Worm (Caenorhabditis elegans) whole organism, L4 larva: Measurements from ENCODE around the gene acr-3.
A peak's percentile ranks its signal among the peaks of the same experiment; 100 is the strongest.

Experiments used
- F26F4.8 ChIP-seq: fragments of 200-800 bp; sonication (Bioruptor generic); conservative IDR thresholded peaks from 2 replicates; pipeline ENCODE4 v1.3.6; 2022; ENCODE audit warnings: missing genetic modification characterization, missing compliant biosample characterization
- T20F7.1 ChIP-seq: fragments of 200-800 bp; sonication (Bioruptor generic); optimal IDR thresholded peaks from 2 replicates; lab custom pipeline; 2018; ENCODE audit warnings: mild to moderate bottlenecking, missing genetic modification characterization, missing compliant biosample characterization
- T26A8.4 ChIP-seq: fragments of 200-800 bp; sonication (Bioruptor generic); IDR thresholded peaks from 2 replicates; pipeline ENCODE4 v1.3.6; 2022; ENCODE audit warnings: missing genetic modification characterization, missing compliant biosample characterization
- Y48G9A.11 ChIP-seq: fragments of 200-800 bp; sonication (Bioruptor generic); IDR thresholded peaks from 2 replicates; pipeline ENCODE4 v1.3.6; 2022; ENCODE audit warnings: missing genetic modification reagents, missing genetic modification characterization, missing compliant biosample characterization
- aha-1 ChIP-seq: fragments of 150-350 bp; peaks from one replicate; lab custom pipeline; 2014; ENCODE audit warnings: missing biosample characterization, missing genetic modification characterization
- ama-1 ChIP-seq: fragments of 150-350 bp; optimal IDR thresholded peaks from 2 replicates; lab custom pipeline; 2014; ENCODE audit warnings: inconsistent platforms, mixed read lengths
- arid-1 ChIP-seq: fragments of 200-800 bp; sonication (Bioruptor generic); conservative IDR thresholded peaks from 2 replicates; pipeline ENCODE4 v1.3.6; 2022; ENCODE audit warnings: missing genetic modification reagents, missing genetic modification characterization, missing compliant biosample characterization
- ceh-20 ChIP-seq: fragments of 200-800 bp; sonication (Bioruptor generic); IDR thresholded peaks from 2 replicates; pipeline ENCODE4 v1.3.6; 2022; ENCODE audit warnings: missing genetic modification reagents, missing genetic modification characterization, missing compliant biosample characterization
- ceh-28 ChIP-seq: fragments of 150-350 bp; optimal IDR thresholded peaks from 2 replicates; lab custom pipeline; 2014; ENCODE audit warnings: missing biosample characterization, missing genetic modification reagents, missing genetic modification characterization
- ceh-32 ChIP-seq: sonication (generic microtip); optimal IDR thresholded peaks from 2 replicates; lab custom pipeline; 2016; ENCODE audit warnings: mild to moderate bottlenecking, missing genetic modification characterization, missing compliant biosample characterization; ENCODE audit not compliant: poor library complexity
- ces-1 ChIP-seq: fragments of 150-350 bp; sonication (generic microtip); optimal IDR thresholded peaks from 4 replicates; lab custom pipeline; 2014; ENCODE audit warnings: missing biosample characterization, missing genetic modification reagents, missing genetic modification characterization
- daf-16 ChIP-seq, 3 experiments: sonication (generic microtip); optimal IDR thresholded peaks; 2 replicates each; lab custom pipeline; 2016 to 2017; ENCODE audit warnings: missing genetic modification characterization in 3 of 3, missing genetic modification reagents in 3 of 3, mild to moderate bottlenecking in 2 of 3, missing compliant biosample characterization in 2 of 3, missing biosample characterization in 1 of 3, moderate library complexity in 1 of 3
- daf-19 ChIP-seq: fragments of 200-800 bp; sonication (Bioruptor generic); conservative IDR thresholded peaks from 2 replicates; pipeline ENCODE4 v1.3.6; 2022; ENCODE audit warnings: missing genetic modification characterization, missing compliant biosample characterization
- dmd-6 ChIP-seq: fragments of 200-800 bp; sonication (Bioruptor generic); IDR thresholded peaks from 2 replicates; pipeline ENCODE4 v1.3.6; 2022; ENCODE audit warnings: missing genetic modification reagents, missing genetic modification characterization, missing compliant biosample characterization
- dmd-8 ChIP-seq: fragments of 200-800 bp; sonication (Bioruptor generic); IDR thresholded peaks from 2 replicates; pipeline ENCODE4 v1.3.6; 2022; ENCODE audit warnings: missing genetic modification characterization, missing compliant biosample characterization
- dmd-9 ChIP-seq: fragments of 200-800 bp; sonication (Bioruptor generic); IDR thresholded peaks from 2 replicates; pipeline ENCODE4 v1.3.6; 2022; ENCODE audit warnings: missing genetic modification reagents, missing genetic modification characterization, missing compliant biosample characterization
- duxl-1 ChIP-seq: sonication (generic microtip); optimal IDR thresholded peaks from 2 replicates; lab custom pipeline; 2016; ENCODE audit warnings: mild to moderate bottlenecking, missing genetic modification characterization, moderate library complexity, missing compliant biosample characterization; ENCODE audit not compliant: poor library complexity
- dve-1 ChIP-seq: sonication (generic microtip); optimal IDR thresholded peaks from 2 replicates; lab custom pipeline; 2017; ENCODE audit warnings: antibody characterized with exemption, mild to moderate bottlenecking, missing genetic modification characterization, missing compliant biosample characterization; ENCODE audit not compliant: insufficient read depth
- hif-1 ChIP-seq, 2 experiments: sonication (generic microtip); optimal IDR thresholded peaks; 2 replicates each; lab custom pipeline; 2016 to 2017; ENCODE audit warnings: missing compliant biosample characterization in 2 of 2, missing genetic modification characterization in 2 of 2, missing genetic modification reagents in 2 of 2, missing genotype in 2 of 2, mild to moderate bottlenecking in 1 of 2
- hlh-11 ChIP-seq: fragments of 200-800 bp; sonication (Bioruptor generic); optimal IDR thresholded peaks from 2 replicates; lab custom pipeline; 2018; ENCODE audit warnings: mild to moderate bottlenecking, missing genetic modification characterization, missing compliant biosample characterization
- lim-7 ChIP-seq: fragments of 200-800 bp; sonication (Bioruptor generic); IDR thresholded peaks from 2 replicates; pipeline ENCODE4 v1.3.6; 2022; ENCODE audit warnings: missing genetic modification characterization, missing compliant biosample characterization
- lin-1 ChIP-seq: fragments of 200-800 bp; sonication (Bioruptor generic); IDR thresholded peaks from 2 replicates; pipeline ENCODE4 v1.3.6; 2022; ENCODE audit warnings: missing genetic modification reagents, missing genetic modification characterization, missing compliant biosample characterization
- lin-13 ChIP-seq: fragments of 150-350 bp; optimal IDR thresholded peaks from 2 replicates; lab custom pipeline; 2014; ENCODE audit warnings: missing biosample characterization, missing genetic modification reagents, missing genetic modification characterization
- lin-38 ChIP-seq: fragments of 200-800 bp; sonication (Bioruptor generic); IDR thresholded peaks from 2 replicates; pipeline ENCODE4 v1.3.6; 2022; ENCODE audit warnings: missing genetic modification reagents, missing genetic modification characterization, missing compliant biosample characterization
- lir-3 ChIP-seq: sonication (generic microtip); optimal IDR thresholded peaks from 2 replicates; lab custom pipeline; 2016; ENCODE audit warnings: mild to moderate bottlenecking, missing genetic modification characterization, missing compliant biosample characterization
- lsy-2 ChIP-seq, 2 experiments: fragments of 150-350 bp in 1 of 2; sonication (generic microtip) in 1 of 2; optimal IDR thresholded peaks; 2 replicates each; lab custom pipeline; 2014 to 2017; ENCODE audit warnings: missing biosample characterization in 2 of 2, missing genetic modification characterization in 2 of 2
- madf-9 ChIP-seq: fragments of 200-800 bp; sonication (Bioruptor generic); conservative IDR thresholded peaks from 2 replicates; pipeline ENCODE4 v1.3.6; 2022; ENCODE audit warnings: missing genetic modification reagents, missing genetic modification characterization, missing compliant biosample characterization
- mdl-1 ChIP-seq, 2 experiments: fragments of 150-350 bp in 1 of 2; sonication (generic microtip) in 1 of 2; optimal IDR thresholded peaks; 2 replicates each; lab custom pipeline; 2014 to 2017; ENCODE audit warnings: missing biosample characterization in 2 of 2, missing genetic modification characterization in 2 of 2
- mep-1 ChIP-seq: fragments of 150-350 bp; sonication (generic microtip); optimal IDR thresholded peaks from 3 replicates; lab custom pipeline; 2014; ENCODE audit warnings: missing biosample characterization, missing genetic modification characterization
- nhr-11 ChIP-seq: fragments of 150-350 bp; optimal IDR thresholded peaks from 2 replicates; lab custom pipeline; 2014; ENCODE audit warnings: missing biosample characterization, missing genetic modification characterization
- nhr-6 ChIP-seq: fragments of 150-350 bp; optimal IDR thresholded peaks from 2 replicates; lab custom pipeline; 2014; ENCODE audit warnings: missing biosample characterization, missing genetic modification characterization
- php-3 ChIP-seq: fragments of 200-800 bp; sonication (Bioruptor generic); IDR thresholded peaks from 2 replicates; pipeline ENCODE4 v1.3.6; 2022; ENCODE audit warnings: missing genetic modification reagents, missing genetic modification characterization, missing compliant biosample characterization
- pqm-1 ChIP-seq: sonication (generic microtip); optimal IDR thresholded peaks from 2 replicates; lab custom pipeline; 2017; ENCODE audit warnings: missing biosample characterization, missing genetic modification characterization
- rbr-2 ChIP-seq: sonication (generic microtip); optimal IDR thresholded peaks from 2 replicates; lab custom pipeline; 2016; ENCODE audit warnings: missing genotype, missing genetic modification characterization, missing compliant biosample characterization
- set-16 ChIP-seq: fragments of 200-800 bp; sonication (Bioruptor generic); IDR thresholded peaks from 2 replicates; pipeline ENCODE4 v1.3.6; 2022; ENCODE audit warnings: missing genetic modification reagents, missing genetic modification characterization, missing compliant biosample characterization
- snpc-4 ChIP-seq: fragments of 150-350 bp; optimal IDR thresholded peaks from 2 replicates; lab custom pipeline; 2014; ENCODE audit warnings: missing biosample characterization, missing genetic modification characterization
- spr-1 ChIP-seq: sonication (generic microtip); optimal IDR thresholded peaks from 2 replicates; lab custom pipeline; 2016; ENCODE audit warnings: mild to moderate bottlenecking, missing genetic modification characterization, missing compliant biosample characterization
- tra-1 ChIP-seq: fragments of 200-800 bp; sonication (Bioruptor generic); IDR thresholded peaks from 2 replicates; pipeline ENCODE4 v1.3.6; 2022; ENCODE audit warnings: missing genetic modification reagents, missing genetic modification characterization, missing compliant biosample characterization
- unc-39 ChIP-seq: sonication (generic microtip); optimal IDR thresholded peaks from 2 replicates; lab custom pipeline; 2017; ENCODE audit warnings: missing biosample characterization, missing genetic modification characterization
- unc-62 ChIP-seq, 3 experiments: fragments of 150-350 bp in 1 of 3; sonication (generic microtip); optimal IDR thresholded peaks in 2 of 3; peaks in 1 of 3; 1 replicate in 1 of 3; 2 replicates in 2 of 3; lab custom pipeline; 2014 to 2017; ENCODE audit warnings: missing biosample characterization in 3 of 3, missing genetic modification characterization in 3 of 3, missing genetic modification reagents in 3 of 3, missing genotype in 1 of 3
- zag-1 ChIP-seq: fragments of 150-350 bp; optimal IDR thresholded peaks from 2 replicates; lab custom pipeline; 2014; ENCODE audit warnings: missing biosample characterization, missing genetic modification characterization
- zip-2 ChIP-seq: fragments of 150-350 bp; optimal IDR thresholded peaks from 2 replicates; lab custom pipeline; 2014; ENCODE audit warnings: missing biosample characterization, missing genetic modification characterization
- ztf-11 ChIP-seq: fragments of 150-350 bp; optimal IDR thresholded peaks from 2 replicates; lab custom pipeline; 2014; ENCODE audit warnings: missing biosample characterization, missing genetic modification characterization

acr-3 gene

ce11 chrX:6718595-6718994 is 9.3 kb downstream of the acr-3 start, which contains the start of gene smf-2 (continued):
- TF ChIP-seq hif-1 (tag; optimal IDR thresholded peaks at IDR 0.05; lab: Kevin White, UChicago): no peak
- TF ChIP-seq lin-13 (GFP tag; lab: Kevin White, UChicago): no peak

- TF ChIP-seq duxl-1 (tag; lab: Kevin White, UChicago) (no peak), unc-62 (GFP tag; optimal IDR thresholded peaks at IDR 0.05 in 1 of 2; lab: Kevin White, UChicago) (peak in 1 of 2 experiments; percentile 34), unc-62 (tag; optimal IDR thresholded peaks at IDR 0.05; lab: Kevin White, UChicago) (no peak), T26A8.4 (GFP tag; lab: Robert Waterston, UW) (no peak), snpc-4 (tag; lab: Kevin White, UChicago) (no peak), zag-1 (tag; lab: Kevin White, UChicago) (no peak), lin-1 (GFP tag; lab: Robert Waterston, UW) (no peak), nhr-6 (tag; lab: Kevin White, UChicago) (no peak), lin-13 (GFP tag; lab: Kevin White, UChicago) (no peak), dve-1 (tag; lab: Kevin White, UChicago) (peak; percentile 27), rbr-2 (tag; lab: Kevin White, UChicago) (no peak), tra-1 (GFP tag; lab: Robert Waterston, UW) (no peak), dmd-6 (GFP tag; lab: Robert Waterston, UW) (no peak), nhr-11 (tag; lab: Kevin White, UChicago) (no peak), dmd-9 (GFP tag; lab: Robert Waterston, UW) (no peak), ztf-11 (tag; lab: Kevin White, UChicago) (no peak), T20F7.1 (no peak), php-3 (GFP tag; lab: Robert Waterston, UW) (no peak)
These were observed 13.6 kb downstream of the acr-3 start, which contains the start of gene smf-1 for ce11 chrX:6722966-6723365. Gene smf-1 (minus strand): TSS chrX:6723066.

- no peak for TF ChIP-seq arid-1 (GFP tag; lab: Robert Waterston, UW)
- TF ChIP-seq F26F4.8: no peak
- 0 out of 2 replicates have a peak, but pooled peaks have one; percentile 40 for TF ChIP-seq ceh-20 (GFP tag; lab: Robert Waterston, UW)
- TF ChIP-seq daf-19: no peak
- no peak for TF ChIP-seq ztf-11 (tag; lab: Kevin White, UChicago)
- TF ChIP-seq duxl-1 (tag; lab: Kevin White, UChicago): peak; percentile 10
- TF ChIP-seq aha-1 (tag; lab: Kevin White, UChicago): peak; percentile 32
- 0 out of 2 replicates have a peak, but pooled peaks have one; percentile 10 for TF ChIP-seq lin-38
- peak; percentile 74 for TF ChIP-seq ama-1 (lab: Kevin White, UChicago)
- TF ChIP-seq ceh-28: no peak
These were observed 16.0 kb downstream of the acr-3 start, which contains the start of gene slc-25A10 for ce11 chrX:6725260-6725718. Gene slc-25A10 (minus strand): TSS chrX:6725668.

ce11 chrX:6728820-6729396 is 19.6 kb downstream of the acr-3 start:
- TF ChIP-seq ces-1 (GFP tag; lab: Kevin White, UChicago) (peak; percentile 63), pqm-1 (tag; lab: Kevin White, UChicago) (peak; percentile 11), Y48G9A.11 (GFP tag; lab: Robert Waterston, UW) (no peak), arid-1 (GFP tag; lab: Robert Waterston, UW) (no peak), hlh-11 (tag; lab: Kevin White, UChicago) (peak; percentile 54), unc-39 (tag; lab: Kevin White, UChicago) (no peak), zip-2 (tag; lab: Kevin White, UChicago) (no peak), mep-1 (tag; lab: Kevin White, UChicago) (peak; percentile 22), madf-9 (GFP tag; lab: Robert Waterston, UW) (no peak), aha-1 (tag; lab: Kevin White, UChicago) (peak; percentile 98), mdl-1 (tag; optimal IDR thresholded peaks at IDR 0.05; lab: Kevin White, UChicago) (peak; percentile 51 to 89), lim-7 (GFP tag; lab: Robert Waterston, UW) (no peak), lsy-2 (tag; optimal IDR thresholded peaks at IDR 0.05; lab: Kevin White, UChicago) (peak in 1 of 2 experiments; percentile 44), set-16 (GFP tag; lab: Robert Waterston, UW) (no peak), dmd-8 (GFP tag; lab: Robert Waterston, UW) (no peak), daf-16 (GFP tag; optimal IDR thresholded peaks at IDR 0.05; lab: Kevin White, UChicago) (no peak), daf-16 (tag; optimal IDR thresholded peaks at IDR 0.05; lab: Kevin White, UChicago) (peak; percentile 81), lin-38 (no peak), dve-1 (tag; lab: Kevin White, UChicago) (peak; percentile 4), spr-1 (tag; lab: Kevin White, UChicago) (no peak), ceh-32 (tag; lab: Kevin White, UChicago) (no peak), hif-1 (tag; optimal IDR thresholded peaks at IDR 0.05; lab: Kevin White, UChicago) (peak in 1 of 2 experiments; percentile 95), lir-3 (no peak)
